ENCODE assay signal across 2 fruit fly cellular contexts in the genomic region with DNA sequence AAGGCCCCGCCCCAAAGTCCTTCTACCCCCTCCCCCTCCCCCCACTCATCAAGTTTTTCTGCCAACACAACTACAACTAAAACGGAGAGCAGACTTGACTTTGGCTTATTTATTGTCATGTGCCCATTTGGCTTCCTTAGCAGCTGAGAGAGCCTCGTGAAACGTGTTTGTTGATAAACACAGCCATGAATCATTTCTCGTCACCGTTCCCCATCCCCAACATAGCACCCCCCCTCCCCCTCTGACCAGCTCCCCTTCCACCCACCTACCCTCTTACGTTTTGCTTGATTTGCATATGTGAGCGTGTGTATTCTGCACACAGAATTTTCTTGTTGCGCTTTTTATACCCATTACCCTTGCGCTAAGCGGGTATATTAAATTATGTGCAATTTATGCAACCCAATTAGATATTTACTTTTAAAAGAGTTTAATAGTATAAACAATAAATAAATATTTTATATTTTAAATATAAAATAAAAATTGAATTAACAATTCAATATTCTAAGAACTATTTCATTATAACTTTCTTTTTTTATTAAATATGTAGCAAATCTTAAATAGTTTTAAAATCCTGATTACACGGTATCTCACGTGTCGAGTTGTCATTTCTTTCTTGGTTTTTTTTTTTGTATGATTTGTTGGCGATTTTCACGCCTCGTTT.
A peak's percentile ranks its signal among the peaks of the same experiment; 100 is the strongest.
TF ChIP-seq lines count a peak whose summit lies in the region.

No protein-coding gene starts in this region.

TF ChIP-seq in whole organism, embryonic, 481 proteins besides CTCF, POLR2A, EP300 and RAD21 (continued from another document and continues in another):
- TF ChIP-seq gem (tag; optimal IDR thresholded peaks at IDR 0.05; lab: Kevin White, UChicago) (peak; percentile 54), gfzf (GFP tag; optimal IDR thresholded peaks at IDR 0.05; lab: Kevin White, UChicago) (no peak), Opbp (GFP tag; IDR thresholded peaks at IDR 0.05; lab: Robert Waterston, UW; ENCODE audit: partially characterized antibody) (no peak), Oli (tag; optimal IDR thresholded peaks at IDR 0.05; lab: Kevin White, UChicago) (peak; percentile 26), CG10979 (tag; optimal IDR thresholded peaks at IDR 0.05; lab: Kevin White, UChicago) (peak; percentile 15), CG31441 (GFP tag; IDR thresholded peaks at IDR 0.05; lab: Robert Waterston, UW) (peak; percentile 72), Elba2 (GFP tag; optimal IDR thresholded peaks at IDR 0.05; lab: Kevin White, UChicago) (no peak), Fer3 (tag; optimal IDR thresholded peaks at IDR 0.05; lab: Kevin White, UChicago) (peak; percentile 5), CG18599 (GFP tag; optimal IDR thresholded peaks at IDR 0.05; lab: Kevin White, UChicago) (peak; percentile 21), E2f1 (GFP tag; IDR thresholded peaks at IDR 0.05; lab: Robert Waterston, UW) (peak; percentile 19; the same call in 1 of the 2 replicates), az2 (GFP tag; optimal IDR thresholded peaks at IDR 0.05; lab: Kevin White, UChicago) (peak; percentile 9), CG14441 (GFP tag; IDR thresholded peaks at IDR 0.05; lab: Robert Waterston, UW) (no peak), CG7839 (tag; optimal IDR thresholded peaks at IDR 0.05; lab: Kevin White, UChicago) (peak; percentile 67), PHDP (tag; optimal IDR thresholded peaks at IDR 0.05; lab: Kevin White, UChicago) (peak; percentile 14), CG10321 (GFP tag; IDR thresholded peaks at IDR 0.05; lab: Robert Waterston, UW) (peak; percentile 35; the same call in 1 of the 2 replicates), sqz (GFP tag; optimal IDR thresholded peaks at IDR 0.05; lab: Kevin White, UChicago) (peak; percentile 53), CG1233 (GFP tag; optimal IDR thresholded peaks at IDR 0.05; lab: Kevin White, UChicago) (no peak), kni (GFP tag; optimal IDR thresholded peaks at IDR 0.05; lab: Kevin White, UChicago) (no peak), CG7928 (GFP tag; optimal IDR thresholded peaks at IDR 0.05; lab: Kevin White, UChicago) (no peak), hbn (GFP tag; IDR thresholded peaks at IDR 0.05; lab: Robert Waterston, UW; ENCODE audit: partially characterized antibody) (no peak), D19B (GFP tag; optimal IDR thresholded peaks at IDR 0.05; lab: Kevin White, UChicago) (peak; percentile 69), CG2678 (tag; optimal IDR thresholded peaks at IDR 0.05; lab: Kevin White, UChicago) (peak; percentile 74), D19A (tag; optimal IDR thresholded peaks at IDR 0.05; lab: Kevin White, UChicago) (peak; percentile 34), bigmax (GFP tag; optimal IDR thresholded peaks at IDR 0.05; lab: Kevin White, UChicago) (no peak), cad (GFP tag; optimal IDR thresholded peaks at IDR 0.05; lab: Kevin White, UChicago) (no peak), Adf1 (GFP tag; IDR thresholded peaks at IDR 0.05; lab: Robert Waterston, UW) (no peak), scrt (GFP tag; optimal IDR thresholded peaks at IDR 0.05; lab: Kevin White, UChicago) (peak; percentile 32), B-H1 (GFP tag; IDR thresholded peaks at IDR 0.05; lab: Robert Waterston, UW) (0 out of 3 replicates have a peak, but pooled peaks have one; percentile 11), CG18011 (GFP tag; optimal IDR thresholded peaks at IDR 0.05; lab: Kevin White, UChicago) (no peak), MBD-R2 (GFP tag; IDR thresholded peaks at IDR 0.05; lab: Robert Waterston, UW) (no peak), CG12744 (GFP tag; optimal IDR thresholded peaks at IDR 0.05; lab: Kevin White, UChicago) (no peak), Ets65A (GFP tag; lab: Kevin White, UChicago) (no peak), slou (GFP tag; optimal IDR thresholded peaks at IDR 0.05; lab: Kevin White, UChicago) (no peak), ci (GFP tag; IDR thresholded peaks at IDR 0.05; lab: Robert Waterston, UW) (peak; percentile 46; the same call in 1 of the 3 replicates), tgo (GFP tag; IDR thresholded peaks at IDR 0.05; lab: Robert Waterston, UW) (no peak), cas (GFP tag; IDR thresholded peaks at IDR 0.05; lab: Robert Waterston, UW) (no peak), CG18262 (tag; optimal IDR thresholded peaks at IDR 0.05; lab: Kevin White, UChicago) (peak; percentile 46), unpg (GFP tag; optimal IDR thresholded peaks at IDR 0.05; lab: Kevin White, UChicago) (peak; percentile 3), prd (optimal IDR thresholded peaks at IDR 0.05; lab: Kevin White, UChicago) (no peak), prd (GFP tag; IDR thresholded peaks at IDR 0.05; lab: Robert Waterston, UW) (no peak; the same call in 2 of the 3 replicates), CG4730 (GFP tag; IDR thresholded peaks at IDR 0.05; lab: Robert Waterston, UW) (no peak), eyg (GFP tag; optimal IDR thresholded peaks at IDR 0.05; lab: Kevin White, UChicago) (no peak), sc (optimal IDR thresholded peaks at IDR 0.05; lab: Kevin White, UChicago) (no peak), sc (GFP tag; optimal IDR thresholded peaks at IDR 0.05; lab: Kevin White, UChicago) (no peak), Hr51 (GFP tag; optimal IDR thresholded peaks at IDR 0.05; lab: Kevin White, UChicago) (peak in 1 of 2 experiments; percentile 47), CG6689 (GFP tag; IDR thresholded peaks at IDR 0.05; lab: Robert Waterston, UW) (peak; percentile 50), CG8290 (GFP tag; optimal IDR thresholded peaks at IDR 0.05; lab: Kevin White, UChicago) (no peak), CG8290 (tag; optimal IDR thresholded peaks at IDR 0.05; lab: Kevin White, UChicago) (no peak), CG7556 (GFP tag; optimal IDR thresholded peaks at IDR 0.05; lab: Kevin White, UChicago) (peak; percentile 41), Atf6 (GFP tag; IDR thresholded peaks at IDR 0.05; lab: Robert Waterston, UW) (no peak), CG17361 (GFP tag; IDR thresholded peaks at IDR 0.05; lab: Robert Waterston, UW) (peak; percentile 73), CG8478 (optimal IDR thresholded peaks at IDR 0.05; lab: Kevin White, UChicago) (no peak), fd96Cb (tag; optimal IDR thresholded peaks at IDR 0.05; lab: Kevin White, UChicago) (peak; percentile 23), Xbp1 (GFP tag; optimal IDR thresholded peaks at IDR 0.05; lab: Kevin White, UChicago) (peak; percentile 12), CG17612 (GFP tag; IDR thresholded peaks at IDR 0.05; lab: Robert Waterston, UW) (no peak), Xrp1 (GFP tag; IDR thresholded peaks at IDR 0.05; lab: Robert Waterston, UW) (peak; percentile 14; the same call in 1 of the 2 replicates), CG11085 (GFP tag; IDR thresholded peaks at IDR 0.05; lab: Robert Waterston, UW) (no peak), CG2199 (GFP tag; IDR thresholded peaks at IDR 0.05; lab: Robert Waterston, UW) (no peak), CG11093 (GFP tag; IDR thresholded peaks at IDR 0.05; lab: Robert Waterston, UW) (no peak), CG6254 (GFP tag; optimal IDR thresholded peaks at IDR 0.05; lab: Kevin White, UChicago) (no peak), CG30403 (GFP tag; optimal IDR thresholded peaks at IDR 0.05; lab: Kevin White, UChicago) (peak; percentile 5), vvl (GFP tag; IDR thresholded peaks at IDR 0.05; lab: Robert Waterston, UW) (peak; percentile 47), CG17359 (tag; optimal IDR thresholded peaks at IDR 0.05; lab: Kevin White, UChicago) (peak; percentile 46)

TF ChIP-seq in whole organism, prepupa, 60 proteins besides CTCF, POLR2A, EP300 and RAD21 (continued from another document):
- no peak for TF ChIP-seq vri (GFP tag; optimal IDR thresholded peaks at IDR 0.05; lab: Kevin White, UChicago)
- TF ChIP-seq CG10669 (GFP tag; optimal IDR thresholded peaks at IDR 0.05; lab: Kevin White, UChicago), result peak; percentile 43
- peak; percentile 33 for TF ChIP-seq fkh (GFP tag; optimal IDR thresholded peaks at IDR 0.05; lab: Kevin White, UChicago)
- peak; percentile 34 for TF ChIP-seq CG7368 (GFP tag; optimal IDR thresholded peaks at IDR 0.05; lab: Kevin White, UChicago)
